Worm (Caenorhabditis elegans) whole organism, mixed stage, embryonic: ENCODE measurements around the gene flh-1.

Experiments used
- M03D4.4 ChIP-seq: sonication (generic microtip); optimal IDR thresholded peaks from 2 replicates; lab custom pipeline; 2017; ENCODE audit warnings: mild to moderate bottlenecking, missing genetic modification characterization, missing compliant biosample characterization
- blmp-1 ChIP-seq: fragments of 150-350 bp; optimal IDR thresholded peaks from 2 replicates; lab custom pipeline; 2014; ENCODE audit warnings: missing biosample characterization, missing genetic modification characterization
- ceh-39 ChIP-seq: fragments of 150-350 bp; optimal IDR thresholded peaks from 2 replicates; lab custom pipeline; 2014; ENCODE audit warnings: missing biosample characterization, missing genetic modification characterization
- ceh-43 ChIP-seq: fragments of 200-800 bp; sonication (Bioruptor generic); optimal IDR thresholded peaks from 2 replicates; lab custom pipeline; 2018; ENCODE audit warnings: mild to moderate bottlenecking, missing genetic modification characterization, moderate library complexity, missing compliant biosample characterization
- ceh-83 ChIP-seq: fragments of 200-800 bp; sonication (Bioruptor generic); optimal IDR thresholded peaks from 2 replicates; lab custom pipeline; 2018; ENCODE audit warnings: mild to moderate bottlenecking, missing genetic modification characterization, missing compliant biosample characterization
- ces-1 ChIP-seq: fragments of 150-350 bp; optimal IDR thresholded peaks from 2 replicates; lab custom pipeline; 2014; ENCODE audit warnings: missing biosample characterization, missing genetic modification reagents, missing genetic modification characterization
- cnd-1 ChIP-seq: fragments of 200-800 bp; sonication (Bioruptor generic); optimal IDR thresholded peaks from 2 replicates; lab custom pipeline; 2018; ENCODE audit warnings: mild to moderate bottlenecking, missing genetic modification characterization, missing compliant biosample characterization
- drap-1 ChIP-seq: fragments of 200-800 bp; sonication (Bioruptor generic); optimal IDR thresholded peaks from 3 replicates; lab custom pipeline; 2018; ENCODE audit warnings: mild to moderate bottlenecking, missing genetic modification characterization, missing compliant biosample characterization
- elt-1 ChIP-seq: sonication (generic microtip); optimal IDR thresholded peaks from 2 replicates; lab custom pipeline; 2017; ENCODE audit warnings: missing genetic modification characterization, mild to moderate bottlenecking, missing compliant biosample characterization, antibody characterized with exemption, moderate library complexity, borderline replicate concordance; ENCODE audit not compliant: insufficient read depth
- elt-3 ChIP-seq: fragments of 150-350 bp; optimal IDR thresholded peaks from 2 replicates; lab custom pipeline; 2014; ENCODE audit warnings: missing biosample characterization, missing genetic modification characterization
- flh-1 ChIP-seq: fragments of 200-800 bp; sonication (Bioruptor generic); optimal IDR thresholded peaks from 2 replicates; lab custom pipeline; 2018; ENCODE audit warnings: mild to moderate bottlenecking, missing genetic modification characterization, moderate library complexity, missing compliant biosample characterization
- ham-2 ChIP-seq: fragments of 200-800 bp; sonication (Bioruptor generic); optimal IDR thresholded peaks from 2 replicates; lab custom pipeline; 2018; ENCODE audit warnings: mild to moderate bottlenecking, missing genetic modification characterization, missing compliant biosample characterization
- hlh-1 ChIP-seq: fragments of 150-350 bp; optimal IDR thresholded peaks from 2 replicates; lab custom pipeline; 2014; ENCODE audit warnings: missing biosample characterization, missing genetic modification reagents, missing genetic modification characterization
- lin-13 ChIP-seq: fragments of 150-350 bp; optimal IDR thresholded peaks from 2 replicates; lab custom pipeline; 2014; ENCODE audit warnings: missing biosample characterization, missing genetic modification characterization
- lin-32 ChIP-seq: fragments of 200-800 bp; sonication (Bioruptor generic); optimal IDR thresholded peaks from 2 replicates; lab custom pipeline; 2018; ENCODE audit warnings: mild to moderate bottlenecking, missing genetic modification characterization, missing compliant biosample characterization
- mab-5 ChIP-seq: fragments of 150-350 bp; optimal IDR thresholded peaks from 2 replicates; lab custom pipeline; 2014; ENCODE audit warnings: missing biosample characterization, missing genetic modification characterization
- nhr-12 ChIP-seq: fragments of 150-350 bp; optimal IDR thresholded peaks from 2 replicates; lab custom pipeline; 2014; ENCODE audit warnings: missing biosample characterization, missing genetic modification characterization
- nhr-2 ChIP-seq: fragments of 150-350 bp; optimal IDR thresholded peaks from 2 replicates; lab custom pipeline; 2014; ENCODE audit warnings: missing biosample characterization, missing genetic modification characterization
- nhr-237 ChIP-seq: fragments of 150-350 bp; optimal IDR thresholded peaks from 2 replicates; lab custom pipeline; 2014; ENCODE audit warnings: missing biosample characterization, missing genetic modification characterization
- nhr-28 ChIP-seq: fragments of 150-350 bp; optimal IDR thresholded peaks from 2 replicates; lab custom pipeline; 2014; ENCODE audit warnings: missing biosample characterization, missing genetic modification characterization
- nhr-76 ChIP-seq: sonication (generic microtip); optimal IDR thresholded peaks from 2 replicates; lab custom pipeline; 2017; ENCODE audit warnings: missing biosample characterization, missing genetic modification characterization
- pha-4 ChIP-seq: fragments of 150-350 bp; optimal IDR thresholded peaks from 2 replicates; lab custom pipeline; 2018; ENCODE audit warnings: missing biosample characterization, missing genetic modification reagents, missing genetic modification characterization
- sem-2 ChIP-seq: fragments of 200-800 bp; sonication (Bioruptor generic); optimal IDR thresholded peaks from 2 replicates; lab custom pipeline; 2018; ENCODE audit warnings: mild to moderate bottlenecking, missing genetic modification characterization, missing compliant biosample characterization
- snpc-4 ChIP-seq: fragments of 150-350 bp; optimal IDR thresholded peaks from 2 replicates; lab custom pipeline; 2014; ENCODE audit warnings: missing biosample characterization, missing genetic modification characterization
- sptf-1 ChIP-seq: sonication (generic microtip); optimal IDR thresholded peaks from 2 replicates; lab custom pipeline; 2017; ENCODE audit warnings: mild to moderate bottlenecking, missing genetic modification characterization, moderate library complexity, missing compliant biosample characterization
- tbx-8 ChIP-seq: fragments of 200-800 bp; sonication (Bioruptor generic); optimal IDR thresholded peaks from 2 replicates; lab custom pipeline; 2018; ENCODE audit warnings: mild to moderate bottlenecking, missing genetic modification characterization, moderate library complexity, missing compliant biosample characterization
- unc-120 ChIP-seq: sonication (generic microtip); optimal IDR thresholded peaks from 2 replicates; lab custom pipeline; 2017; ENCODE audit warnings: missing genetic modification characterization, missing compliant biosample characterization; ENCODE audit not compliant: poor library complexity, severe bottlenecking
- unc-39 ChIP-seq: fragments of 150-350 bp; optimal IDR thresholded peaks from 2 replicates; lab custom pipeline; 2014; ENCODE audit warnings: missing biosample characterization, missing genetic modification characterization
- zip-8 ChIP-seq: fragments of 150-350 bp; optimal IDR thresholded peaks from 2 replicates; lab custom pipeline; 2014; ENCODE audit warnings: missing biosample characterization, missing genetic modification characterization
- ztf-11 ChIP-seq: fragments of 150-350 bp; optimal IDR thresholded peaks from 2 replicates; lab custom pipeline; 2014; ENCODE audit warnings: missing biosample characterization, missing genetic modification characterization

Gene flh-1

DNA sequence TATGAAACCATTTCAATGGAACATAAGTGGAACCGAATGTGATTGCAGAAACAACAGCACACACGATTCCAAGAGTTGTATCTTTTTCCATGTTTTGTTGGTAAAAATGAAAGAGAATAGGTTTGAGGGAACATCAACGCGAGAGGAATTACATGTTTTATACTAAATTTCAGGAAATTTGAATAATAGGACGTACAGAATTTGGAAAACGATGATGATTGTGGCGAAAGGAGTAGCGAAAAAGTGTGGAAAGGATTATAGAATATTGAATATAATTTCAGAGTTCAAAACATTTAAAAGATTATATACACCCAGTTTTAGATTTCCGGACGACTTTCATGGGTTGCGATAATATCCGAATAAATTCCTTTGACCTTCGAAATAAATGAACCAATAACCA lies 44.9 kb upstream of the flh-1 start, which contains the start of gene F49C12.6:
TSS of gene F49C12.6 (minus strand) at position 101 of the 400 bp plus-strand sequence.
- TF ChIP-seq ceh-83 (GFP tag; lab: Kevin White, UChicago) (no peak), lin-32 (GFP tag; lab: Kevin White, UChicago) (no peak)

DNA sequence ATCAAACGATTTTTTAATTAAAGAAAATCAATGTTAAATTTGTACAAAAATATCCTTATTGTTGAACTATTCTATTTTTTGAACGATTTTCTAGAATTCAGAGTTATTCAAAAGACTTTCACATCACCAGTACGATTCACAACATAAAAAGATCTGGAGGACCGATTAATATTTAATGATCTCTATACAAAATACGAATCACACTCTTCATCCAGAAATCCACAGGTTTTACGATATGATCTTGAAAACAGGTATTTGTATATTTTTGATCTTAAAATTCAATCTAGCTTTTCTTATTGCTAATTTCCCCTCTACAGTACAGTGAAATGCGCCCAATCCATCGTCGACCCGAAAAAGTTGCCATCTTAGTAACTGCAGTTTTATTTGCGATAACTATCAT lies 40.5 kb upstream of the flh-1 start, which contains the start of gene F49C12.5:
TSS of gene F49C12.5 (plus strand) at position 301 of the 400 bp plus-strand sequence.
- TF ChIP-seq unc-120 (no peak), zip-8 (tag; lab: Kevin White, UChicago) (no peak), lin-32 (GFP tag; lab: Kevin White, UChicago) (no peak), nhr-237 (tag; lab: Kevin White, UChicago) (no peak), drap-1 (GFP tag; lab: Kevin White, UChicago) (no peak), nhr-2 (tag; lab: Kevin White, UChicago) (no peak), nhr-28 (tag; lab: Kevin White, UChicago) (no peak), ceh-39 (tag; lab: Kevin White, UChicago) (no peak), ztf-11 (tag; lab: Kevin White, UChicago) (no peak), elt-3 (tag; lab: Kevin White, UChicago) (no peak)

DNA sequence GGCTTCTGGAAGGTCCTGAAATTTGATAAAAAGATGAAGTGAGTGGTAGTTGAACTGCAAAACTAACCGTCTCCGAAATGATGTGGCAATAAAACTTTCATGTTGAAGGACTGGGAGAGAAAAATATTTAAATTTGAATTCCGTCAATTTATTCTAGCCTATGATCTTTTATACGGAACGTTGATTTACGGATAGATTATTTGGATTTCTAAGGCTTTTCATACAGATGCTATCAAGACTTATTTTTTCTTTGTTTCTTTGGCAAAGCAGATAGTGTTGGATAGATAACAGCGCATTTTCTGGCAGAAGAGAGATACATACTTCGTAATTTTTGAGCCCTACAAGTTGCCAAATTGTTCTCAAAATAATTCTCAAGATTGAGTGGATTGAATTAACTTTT lies 39.9 kb upstream of the flh-1 start, which contains the start of gene F49C12.4:
TSS of gene F49C12.4 (minus strand) at position 101 of the 400 bp plus-strand sequence.
- TF ChIP-seq unc-39 (tag; lab: Kevin White, UChicago) (no peak), nhr-28 (tag; lab: Kevin White, UChicago) (no peak), elt-1 (tag; lab: Kevin White, UChicago) (peak; percentile 61), hlh-1 (tag; lab: Kevin White, UChicago) (no peak), ham-2 (GFP tag; lab: Kevin White, UChicago) (no peak)

DNA sequence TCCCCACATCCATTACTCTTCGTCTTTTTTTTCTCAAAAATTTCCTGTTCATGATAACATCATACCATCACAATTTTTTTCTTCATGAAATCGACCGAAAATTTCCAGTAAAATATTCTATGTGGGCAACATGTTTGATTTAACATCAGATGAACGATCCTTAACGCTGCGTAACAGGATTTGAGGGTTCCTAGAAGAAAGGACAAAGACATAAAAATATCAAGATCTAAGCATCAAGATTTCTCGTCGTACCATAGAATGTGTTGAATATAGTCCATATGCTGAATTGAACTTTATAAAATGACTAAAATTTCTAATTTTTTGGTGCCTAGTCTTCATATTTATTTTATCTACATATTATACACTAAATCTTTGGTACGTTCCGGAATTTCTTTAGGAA lies 36.1 kb upstream of the flh-1 start, which contains the start of gene F49C12.3:
TSS of gene F49C12.3 (plus strand) at position 301 of the 400 bp plus-strand sequence.
- TF ChIP-seq unc-120: no peak
- TF ChIP-seq ceh-83 (GFP tag; lab: Kevin White, UChicago): no peak
- TF ChIP-seq sptf-1 (tag; lab: Kevin White, UChicago): no peak
- no peak for TF ChIP-seq elt-3 (tag; lab: Kevin White, UChicago)
- no peak for TF ChIP-seq tbx-8 (GFP tag; lab: Kevin White, UChicago)
- TF ChIP-seq nhr-76 (tag; lab: Kevin White, UChicago): no peak

DNA sequence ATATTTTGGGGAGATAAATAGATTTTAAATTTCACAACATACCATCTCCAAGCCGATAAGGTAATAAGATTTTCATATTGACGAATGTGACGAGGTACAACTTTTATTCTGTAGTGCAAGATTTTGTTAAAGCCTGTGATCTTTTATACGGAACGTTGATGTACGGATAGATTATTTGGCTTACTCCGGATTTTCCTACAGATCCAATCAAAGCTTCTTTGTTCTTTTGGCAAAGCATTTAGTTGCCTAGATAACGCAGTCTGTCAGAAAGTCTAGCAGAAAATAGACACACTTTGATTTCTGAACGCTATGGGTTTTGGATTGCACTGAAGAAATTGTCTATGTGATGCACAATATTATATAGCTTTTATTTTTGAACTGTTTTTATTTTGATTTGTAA lies 35.1 kb upstream of the flh-1 start, which contains the start of gene F49C12.2:
TSS of gene F49C12.2 (minus strand) at position 101 of the 400 bp plus-strand sequence.
- no peak for TF ChIP-seq tbx-8 (GFP tag; lab: Kevin White, UChicago)
- no peak for TF ChIP-seq blmp-1 (tag; lab: Kevin White, UChicago)
- TF ChIP-seq nhr-237 (tag; lab: Kevin White, UChicago): no peak
- TF ChIP-seq ceh-83 (GFP tag; lab: Kevin White, UChicago): no peak
- TF ChIP-seq flh-1: no peak
- no peak for TF ChIP-seq pha-4 (tag; lab: Kevin White, UChicago)
- no peak for TF ChIP-seq mab-5 (tag; lab: Kevin White, UChicago)
- no peak for TF ChIP-seq nhr-76 (tag; lab: Kevin White, UChicago)
- no peak for TF ChIP-seq lin-13 (tag; lab: Kevin White, UChicago)
- TF ChIP-seq nhr-12 (tag; lab: Kevin White, UChicago): no peak
- TF ChIP-seq elt-3 (tag; lab: Kevin White, UChicago): no peak
- no peak for TF ChIP-seq sptf-1 (tag; lab: Kevin White, UChicago)
- no peak for TF ChIP-seq snpc-4 (tag; lab: Kevin White, UChicago)
- no peak for TF ChIP-seq unc-39 (tag; lab: Kevin White, UChicago)
- TF ChIP-seq M03D4.4 (tag; lab: Kevin White, UChicago): no peak
- TF ChIP-seq nhr-28 (tag; lab: Kevin White, UChicago): no peak
- TF ChIP-seq ztf-11 (tag; lab: Kevin White, UChicago): no peak
- no peak for TF ChIP-seq ceh-39 (tag; lab: Kevin White, UChicago)
- TF ChIP-seq cnd-1 (tag; lab: Kevin White, UChicago): no peak
- no peak for TF ChIP-seq ceh-43

DNA sequence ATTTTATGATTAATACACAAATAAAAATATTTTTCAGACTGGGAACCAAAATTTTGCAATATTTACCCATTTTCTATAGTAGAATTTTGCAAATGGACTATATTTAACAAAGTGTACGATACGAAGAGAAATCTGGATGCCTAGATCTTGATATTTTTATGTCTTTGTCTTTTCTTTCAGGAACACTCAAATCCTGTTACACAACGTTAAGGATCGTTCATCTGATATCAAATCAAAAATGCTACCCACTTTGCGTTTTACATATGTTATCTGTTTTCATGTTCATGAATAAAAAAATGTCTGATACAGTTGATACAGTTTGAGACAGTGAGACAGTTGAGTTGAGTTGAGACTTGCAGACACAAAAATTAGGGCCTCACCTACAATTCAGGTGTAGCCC lies 32.2 kb upstream of the flh-1 start, which contains the start of gene F49C12.1:
TSS of gene F49C12.1 (minus strand) at position 70 of the 400 bp plus-strand sequence.
- TF ChIP-seq ces-1 (no peak), cnd-1 (tag; lab: Kevin White, UChicago) (no peak), lin-13 (tag; lab: Kevin White, UChicago) (no peak), zip-8 (tag; lab: Kevin White, UChicago) (no peak), nhr-12 (tag; lab: Kevin White, UChicago) (no peak), elt-3 (tag; lab: Kevin White, UChicago) (no peak), nhr-76 (tag; lab: Kevin White, UChicago) (no peak), lin-32 (GFP tag; lab: Kevin White, UChicago) (no peak), unc-120 (no peak), hlh-1 (tag; lab: Kevin White, UChicago) (no peak), pha-4 (tag; lab: Kevin White, UChicago) (no peak), blmp-1 (tag; lab: Kevin White, UChicago) (no peak), nhr-2 (tag; lab: Kevin White, UChicago) (no peak), flh-1 (no peak), ceh-83 (GFP tag; lab: Kevin White, UChicago) (no peak), sem-2 (no peak), elt-1 (tag; lab: Kevin White, UChicago) (no peak)
